Worm (Caenorhabditis elegans) whole organism, L4 larva: ENCODE data around the gene flp-2.

Experiments used
- F37D6.2 ChIP-seq: sonication (generic microtip); optimal IDR thresholded peaks from 2 replicates; lab custom pipeline; 2016; ENCODE audit warnings: mild to moderate bottlenecking, missing genetic modification characterization, missing compliant biosample characterization
- F49E8.2 ChIP-seq: sonication (generic microtip); optimal IDR thresholded peaks from 2 replicates; lab custom pipeline; 2016; ENCODE audit warnings: missing compliant biosample characterization, mild to moderate bottlenecking, missing genetic modification characterization, borderline replicate concordance
- T26A8.4 ChIP-seq: fragments of 200-800 bp; sonication (Bioruptor generic); IDR thresholded peaks from 2 replicates; pipeline ENCODE4 v1.3.6; 2022; ENCODE audit warnings: missing genetic modification characterization, missing compliant biosample characterization
- Y105C5A.15 ChIP-seq: fragments of 200-800 bp; sonication (Bioruptor generic); IDR thresholded peaks from 2 replicates; pipeline ENCODE4 v1.3.6; 2022; ENCODE audit warnings: missing genetic modification characterization, missing compliant biosample characterization
- aly-2 ChIP-seq: sonication (generic microtip); optimal IDR thresholded peaks from 2 replicates; lab custom pipeline; 2018; ENCODE audit warnings: missing biosample characterization, missing genetic modification characterization
- ama-1 ChIP-seq: fragments of 150-350 bp; optimal IDR thresholded peaks from 2 replicates; lab custom pipeline; 2014; ENCODE audit warnings: inconsistent platforms, mixed read lengths
- ceh-20 ChIP-seq: fragments of 200-800 bp; sonication (Bioruptor generic); IDR thresholded peaks from 2 replicates; pipeline ENCODE4 v1.3.6; 2022; ENCODE audit warnings: missing genetic modification reagents, missing genetic modification characterization, missing compliant biosample characterization
- daf-12 ChIP-seq: fragments of 150-350 bp; optimal IDR thresholded peaks from 2 replicates; lab custom pipeline; 2014; ENCODE audit warnings: missing biosample characterization, missing genetic modification reagents, missing genetic modification characterization
- daf-16 ChIP-seq, 3 experiments: sonication (generic microtip); optimal IDR thresholded peaks; 2 replicates each; lab custom pipeline; 2016 to 2017; ENCODE audit warnings: missing genetic modification characterization in 3 of 3, missing genetic modification reagents in 3 of 3, mild to moderate bottlenecking in 2 of 3, missing compliant biosample characterization in 2 of 3, missing biosample characterization in 1 of 3, moderate library complexity in 1 of 3
- daf-19 ChIP-seq: fragments of 200-800 bp; sonication (Bioruptor generic); conservative IDR thresholded peaks from 2 replicates; pipeline ENCODE4 v1.3.6; 2022; ENCODE audit warnings: missing genetic modification characterization, missing compliant biosample characterization
- daf-8 ChIP-seq: fragments of 200-800 bp; sonication (Bioruptor generic); IDR thresholded peaks from 2 replicates; pipeline ENCODE4 v1.3.6; 2022; ENCODE audit warnings: missing genetic modification characterization, missing compliant biosample characterization
- dpl-1 ChIP-seq: fragments of 150-350 bp; optimal IDR thresholded peaks from 2 replicates; lab custom pipeline; 2014; ENCODE audit warnings: missing biosample characterization, missing genetic modification reagents, missing genetic modification characterization
- egl-43 ChIP-seq: fragments of 200-800 bp; sonication (Bioruptor generic); IDR thresholded peaks from 2 replicates; pipeline ENCODE4 v1.3.6; 2022; ENCODE audit warnings: missing genetic modification reagents, missing genetic modification characterization, missing compliant biosample characterization
- fos-1 ChIP-seq: fragments of 150-350 bp; optimal IDR thresholded peaks from 2 replicates; lab custom pipeline; 2014; ENCODE audit warnings: missing biosample characterization, missing genetic modification characterization
- gei-8 ChIP-seq: fragments of 200-800 bp; sonication (Bioruptor generic); optimal IDR thresholded peaks from 2 replicates; lab custom pipeline; 2018; ENCODE audit warnings: mild to moderate bottlenecking, missing genetic modification characterization, missing compliant biosample characterization
- hif-1 ChIP-seq, 2 experiments: sonication (generic microtip); optimal IDR thresholded peaks; 2 replicates each; lab custom pipeline; 2016 to 2017; ENCODE audit warnings: missing compliant biosample characterization in 2 of 2, missing genetic modification characterization in 2 of 2, missing genetic modification reagents in 2 of 2, missing genotype in 2 of 2, mild to moderate bottlenecking in 1 of 2
- lim-7 ChIP-seq: fragments of 200-800 bp; sonication (Bioruptor generic); IDR thresholded peaks from 2 replicates; pipeline ENCODE4 v1.3.6; 2022; ENCODE audit warnings: missing genetic modification characterization, missing compliant biosample characterization
- lin-29 ChIP-seq: fragments of 200-800 bp; sonication (Bioruptor generic); IDR thresholded peaks from 2 replicates; pipeline ENCODE4 v1.3.6; 2022; ENCODE audit warnings: missing genetic modification reagents, missing genetic modification characterization, missing compliant biosample characterization
- lin-38 ChIP-seq: fragments of 200-800 bp; sonication (Bioruptor generic); IDR thresholded peaks from 2 replicates; pipeline ENCODE4 v1.3.6; 2022; ENCODE audit warnings: missing genetic modification reagents, missing genetic modification characterization, missing compliant biosample characterization
- mes-2 ChIP-seq: sonication (generic microtip); optimal IDR thresholded peaks from 2 replicates; lab custom pipeline; 2016; ENCODE audit warnings: missing genotype, mild to moderate bottlenecking, missing genetic modification characterization, missing compliant biosample characterization; ENCODE audit not compliant: poor library complexity, severe bottlenecking
- nhr-111 ChIP-seq: fragments of 200-800 bp; sonication (Bioruptor generic); optimal IDR thresholded peaks from 2 replicates; lab custom pipeline; 2018; ENCODE audit warnings: mild to moderate bottlenecking, missing genetic modification characterization, missing compliant biosample characterization
- nhr-28 ChIP-seq: fragments of 150-350 bp; optimal IDR thresholded peaks from 2 replicates; lab custom pipeline; 2014; ENCODE audit warnings: missing biosample characterization, missing genetic modification characterization
- nhr-42 ChIP-seq: fragments of 200-800 bp; sonication (Bioruptor generic); IDR thresholded peaks from 2 replicates; pipeline ENCODE4 v1.3.6; 2022; ENCODE audit warnings: missing genetic modification characterization, missing compliant biosample characterization
- nhr-48 ChIP-seq: sonication (generic microtip); optimal IDR thresholded peaks from 2 replicates; lab custom pipeline; 2016; ENCODE audit warnings: mild to moderate bottlenecking, missing genetic modification characterization, missing compliant biosample characterization
- nhr-76 ChIP-seq: fragments of 150-350 bp; optimal IDR thresholded peaks from 2 replicates; lab custom pipeline; 2014; ENCODE audit warnings: missing biosample characterization, missing genetic modification characterization
- php-3 ChIP-seq: fragments of 200-800 bp; sonication (Bioruptor generic); IDR thresholded peaks from 2 replicates; pipeline ENCODE4 v1.3.6; 2022; ENCODE audit warnings: missing genetic modification reagents, missing genetic modification characterization, missing compliant biosample characterization
- skn-1 ChIP-seq: fragments of 150-350 bp; optimal IDR thresholded peaks from 2 replicates; lab custom pipeline; 2014; ENCODE audit warnings: missing biosample characterization, missing genetic modification characterization
- tag-97 ChIP-seq: fragments of 200-800 bp; sonication (Bioruptor generic); IDR thresholded peaks from 2 replicates; pipeline ENCODE4 v1.3.6; 2022; ENCODE audit warnings: missing genetic modification characterization, missing compliant biosample characterization
- unc-62 ChIP-seq, 3 experiments: fragments of 150-350 bp in 1 of 3; sonication (generic microtip); optimal IDR thresholded peaks in 2 of 3; peaks in 1 of 3; 1 replicate in 1 of 3; 2 replicates in 2 of 3; lab custom pipeline; 2014 to 2017; ENCODE audit warnings: missing biosample characterization in 3 of 3, missing genetic modification characterization in 3 of 3, missing genetic modification reagents in 3 of 3, missing genotype in 1 of 3
- vab-7 ChIP-seq: fragments of 200-800 bp; sonication (Bioruptor generic); IDR thresholded peaks from 2 replicates; pipeline ENCODE4 v1.3.6; 2022; ENCODE audit warnings: missing genetic modification reagents, missing genetic modification characterization, missing compliant biosample characterization
- zip-11 ChIP-seq: fragments of 200-800 bp; sonication (Bioruptor generic); IDR thresholded peaks from 2 replicates; pipeline ENCODE4 v1.3.6; 2022; ENCODE audit warnings: missing genetic modification characterization, missing compliant biosample characterization

Gene flp-2

ce11 chrX:10124338-10124737 lies 29.3 kb upstream of the flp-2 start (continued):
- TF ChIP-seq fos-1 (no peak), ama-1 (lab: Kevin White, UChicago) (no peak), lin-38 (GFP tag; lab: Robert Waterston, UW) (no peak), vab-7 (0 out of 2 replicates have a peak, but pooled peaks have one; percentile 48), daf-12 (tag; lab: Kevin White, UChicago) (no peak), php-3 (GFP tag; lab: Robert Waterston, UW) (no peak), Y105C5A.15 (0 out of 2 replicates have a peak, but pooled peaks have one; percentile 38), daf-19 (0 out of 2 replicates have a peak, but pooled peaks have one; percentile 50), hif-1 (tag; optimal IDR thresholded peaks at IDR 0.05; lab: Kevin White, UChicago) (no peak), nhr-42 (no peak), ceh-20 (GFP tag; lab: Robert Waterston, UW) (no peak), lin-29 (0 out of 2 replicates have a peak, but pooled peaks have one; percentile 12), nhr-111 (GFP tag; lab: Kevin White, UChicago) (no peak), gei-8 (no peak), egl-43 (GFP tag; lab: Robert Waterston, UW) (no peak; the same call in 1 of the 2 replicates), skn-1 (tag; lab: Kevin White, UChicago) (no peak), aly-2 (tag; lab: Kevin White, UChicago) (no peak), nhr-48 (tag; lab: Kevin White, UChicago) (peak; percentile 37)

- peak in 1 of 2 experiments; percentile 91 for TF ChIP-seq unc-62 (GFP tag; optimal IDR thresholded peaks at IDR 0.05 in 1 of 2; lab: Kevin White, UChicago)
- TF ChIP-seq unc-62 (tag; optimal IDR thresholded peaks at IDR 0.05; lab: Kevin White, UChicago), result no peak
- no peak for TF ChIP-seq nhr-28 (tag; lab: Kevin White, UChicago)
- TF ChIP-seq, all 104 proteins: peak for 1
Measured at ce11 chrX:10123015-10123414, 28.0 kb upstream of the flp-2 start.

- TF ChIP-seq zip-11 (GFP tag; lab: Robert Waterston, UW) (no peak), F37D6.2 (tag; lab: Kevin White, UChicago) (no peak), T26A8.4 (GFP tag; lab: Robert Waterston, UW) (no peak), F49E8.2 (no peak), daf-12 (tag; lab: Kevin White, UChicago) (no peak), unc-62 (GFP tag; optimal IDR thresholded peaks at IDR 0.05 in 1 of 2; lab: Kevin White, UChicago) (peak in 1 of 2 experiments; percentile 95), unc-62 (tag; optimal IDR thresholded peaks at IDR 0.05; lab: Kevin White, UChicago) (no peak)
Measured at ce11 chrX:10113677-10114076, 18.6 kb upstream of the flp-2 start.

- peak in 1 of 2 experiments; percentile 35 for TF ChIP-seq unc-62 (GFP tag; optimal IDR thresholded peaks at IDR 0.05 in 1 of 2; lab: Kevin White, UChicago)
- no peak for TF ChIP-seq unc-62 (tag; optimal IDR thresholded peaks at IDR 0.05; lab: Kevin White, UChicago)
- no peak for TF ChIP-seq daf-16 (GFP tag; optimal IDR thresholded peaks at IDR 0.05; lab: Kevin White, UChicago)
- no peak for TF ChIP-seq daf-16 (tag; optimal IDR thresholded peaks at IDR 0.05; lab: Kevin White, UChicago)
Measured at ce11 chrX:10092864-10093263, 2.2 kb downstream of the flp-2 start, which contains the start of gene flp-3. flp-3 (minus strand) TSS chrX:10092964.

ce11 chrX:10087866-10088265 lies 7.2 kb downstream of the flp-2 start, which contains the start of gene flp-28:
flp-28 (minus strand) TSS chrX:10087966.
- TF ChIP-seq nhr-76 (tag; lab: Kevin White, UChicago) (no peak), mes-2 (tag; lab: Kevin White, UChicago) (no peak), unc-62 (GFP tag; optimal IDR thresholded peaks at IDR 0.05 in 1 of 2; lab: Kevin White, UChicago) (peak in 1 of 2 experiments; percentile 26), unc-62 (tag; optimal IDR thresholded peaks at IDR 0.05; lab: Kevin White, UChicago) (no peak), daf-19 (0 out of 2 replicates have a peak, but pooled peaks have one; percentile 30), hif-1 (tag; optimal IDR thresholded peaks at IDR 0.05; lab: Kevin White, UChicago) (no peak), daf-8 (no peak)

ce11 chrX:10085073-10085472 lies 10.0 kb downstream of the flp-2 start:
- TF ChIP-seq tag-97, result 0 out of 2 replicates have a peak, but pooled peaks have one; percentile 43
- 0 out of 2 replicates have a peak, but pooled peaks have one; percentile 49 for TF ChIP-seq lim-7 (GFP tag; lab: Robert Waterston, UW)
- TF ChIP-seq dpl-1 (GFP tag; lab: Kevin White, UChicago), result no peak
